Worm (Caenorhabditis elegans): ENCODE data around the gene acdh-13.

The acdh-13 gene

ce11 chrIV:8511056-8511455 lies 12.4 kb upstream of the acdh-13 start, which contains the start of gene mes-6:
TSS of gene mes-6 (plus strand) at chrIV:8511284.
- TF ChIP-seq attf-6 (GFP tag; IDR thresholded peaks at IDR 0.05), result no peak
- no peak for TF ChIP-seq sea-2 (GFP tag; IDR thresholded peaks at IDR 0.05)
- no peak for TF ChIP-seq nfya-2 (GFP tag; IDR thresholded peaks at IDR 0.05)
- peak; percentile 20 for TF ChIP-seq tbp1 (GFP tag; optimal IDR thresholded peaks at IDR 0.05)
- no peak for TF ChIP-seq mes-4 (tag; optimal IDR thresholded peaks at IDR 0.05)
- TF ChIP-seq unc-130 (GFP tag; optimal IDR thresholded peaks at IDR 0.05), result peak; percentile 38
- no peak for TF ChIP-seq nhr-120 (GFP tag; IDR thresholded peaks at IDR 0.05)
- no peak for TF ChIP-seq mel-28 (tag; optimal IDR thresholded peaks at IDR 0.05; ENCODE audit: borderline replicate concordance)
- TF ChIP-seq attf-3 (GFP tag; conservative IDR thresholded peaks at IDR 0.05), result no peak
- TF ChIP-seq F33H1.4 (GFP tag; IDR thresholded peaks at IDR 0.05), result peak; percentile 92
- no peak for TF ChIP-seq K12H6.12 (tag; optimal IDR thresholded peaks at IDR 0.05)
- TF ChIP-seq cebp-1 (GFP tag; IDR thresholded peaks at IDR 0.05), result no peak
- no peak for TF ChIP-seq cebp-1 (tag; optimal IDR thresholded peaks at IDR 0.05)
- no peak for TF ChIP-seq akir-1 (GFP tag; optimal IDR thresholded peaks at IDR 0.05)
- TF ChIP-seq athp-1 (tag; optimal IDR thresholded peaks at IDR 0.05), result no peak
- TF ChIP-seq efl-1 (GFP tag; optimal IDR thresholded peaks at IDR 0.05), result peak; percentile 92
- TF ChIP-seq nhr-80 (tag; optimal IDR thresholded peaks at IDR 0.05), result no peak
- no peak for TF ChIP-seq snpc-4 (GFP tag; optimal IDR thresholded peaks at IDR 0.05)
- peak in 1 of 4 experiments; percentile 71 for TF ChIP-seq snpc-4 (tag; optimal IDR thresholded peaks at IDR 0.05)
- TF ChIP-seq nhr-179 (tag; optimal IDR thresholded peaks at IDR 0.05), result no peak
- TF ChIP-seq snpc-1.3 (tag; optimal IDR thresholded peaks at IDR 0.05; ENCODE audit: insufficient read depth), result peak; percentile 55
- no peak for TF ChIP-seq hsf-1 (GFP tag; IDR thresholded peaks at IDR 0.05)
- TF ChIP-seq Y56A3A.18 (GFP tag; IDR thresholded peaks at IDR 0.05), result no peak
- no peak for TF ChIP-seq bed-1 (GFP tag; IDR thresholded peaks at IDR 0.05)
- TF ChIP-seq dpl-1 (GFP tag; optimal IDR thresholded peaks at IDR 0.05), result peak; percentile 85
- TF ChIP-seq ama-1 (optimal IDR thresholded peaks at IDR 0.05), result no peak
- no peak for TF ChIP-seq ama-1 (GFP tag; optimal IDR thresholded peaks at IDR 0.05)
- no peak for TF ChIP-seq let-607 (tag; optimal IDR thresholded peaks at IDR 0.05)
- no peak for TF ChIP-seq mcd-1 (GFP tag; IDR thresholded peaks at IDR 0.05)
- no peak for TF ChIP-seq F49E8.2 (tag; optimal IDR thresholded peaks at IDR 0.05; ENCODE audit: insufficient read depth)
- no peak for TF ChIP-seq egrh-3 (GFP tag; IDR thresholded peaks at IDR 0.05)
- no peak for TF ChIP-seq Y79H2A.3 (GFP tag; conservative IDR thresholded peaks at IDR 0.05)
- no peak for TF ChIP-seq B0019.2 (GFP tag; conservative IDR thresholded peaks at IDR 0.05)
- no peak for TF ChIP-seq T07F8.4 (tag; optimal IDR thresholded peaks at IDR 0.05)
- TF ChIP-seq lag-1 (GFP tag; IDR thresholded peaks at IDR 0.05), result no peak
- peak; percentile 70 for TF ChIP-seq D2030.7 (GFP tag; IDR thresholded peaks at IDR 0.05)
- TF ChIP-seq F57A8.1 (GFP tag; optimal IDR thresholded peaks at IDR 0.05), result no peak
- TF ChIP-seq F22D6.2 (tag; optimal IDR thresholded peaks at IDR 0.05), result no peak
- TF ChIP-seq dox-1 (GFP tag; IDR thresholded peaks at IDR 0.05), result peak; percentile 51
- no peak for TF ChIP-seq snpc-1.1 (tag; optimal IDR thresholded peaks at IDR 0.05; ENCODE audit: insufficient read depth)
- no peak for TF ChIP-seq ets-4 (GFP tag; optimal IDR thresholded peaks at IDR 0.05)
- no peak for TF ChIP-seq egl-44 (GFP tag; IDR thresholded peaks at IDR 0.05)
- no peak for TF ChIP-seq fkh-3 (tag; optimal IDR thresholded peaks at IDR 0.05)
- no peak for TF ChIP-seq C06A6.2 (GFP tag; conservative IDR thresholded peaks at IDR 0.05)
- no peak for TF ChIP-seq ceh-27 (GFP tag; optimal IDR thresholded peaks at IDR 0.05)
- no peak for TF ChIP-seq mxl-1 (tag; optimal IDR thresholded peaks at IDR 0.05)
- TF ChIP-seq lin-26 (GFP tag; IDR thresholded peaks at IDR 0.05), result no peak
- no peak for TF ChIP-seq Y67H2A.10 (GFP tag; conservative IDR thresholded peaks at IDR 0.05)
- no peak for TF ChIP-seq rpc-1 (optimal IDR thresholded peaks at IDR 0.05)
- no peak for TF ChIP-seq rpc-1 (tag; optimal IDR thresholded peaks at IDR 0.05)
- TF ChIP-seq F37B4.10 (GFP tag; IDR thresholded peaks at IDR 0.05), result no peak

All from whole organism, young adult.